Worm (Caenorhabditis elegans) whole organism, late embryonic: ENCODE data around the gene tsp-17.

Experiments
- C08G9.2 ChIP-seq: sonication (generic microtip); optimal IDR thresholded peaks from 2 replicates; lab custom pipeline; 2016; ENCODE audit warnings: mild to moderate bottlenecking, missing genetic modification characterization, moderate library complexity, missing compliant biosample characterization
- F13H6.1 ChIP-seq: sonication (generic microtip); optimal IDR thresholded peaks from 2 replicates; lab custom pipeline; 2016; ENCODE audit warnings: missing genetic modification characterization, missing compliant biosample characterization
- K02D7.2 ChIP-seq: sonication (generic microtip); optimal IDR thresholded peaks from 2 replicates; lab custom pipeline; 2017; ENCODE audit warnings: mild to moderate bottlenecking, missing genetic modification characterization, missing compliant biosample characterization
- ceh-18 ChIP-seq: sonication (generic microtip); optimal IDR thresholded peaks from 2 replicates; lab custom pipeline; 2016; ENCODE audit warnings: missing genetic modification characterization, missing compliant biosample characterization
- ceh-19 ChIP-seq: fragments of 200-800 bp; sonication (Bioruptor generic); optimal IDR thresholded peaks from 2 replicates; lab custom pipeline; 2018; ENCODE audit warnings: mild to moderate bottlenecking, missing genetic modification characterization, missing compliant biosample characterization
- ceh-22 ChIP-seq: sonication (generic microtip); optimal IDR thresholded peaks from 2 replicates; lab custom pipeline; 2017; ENCODE audit warnings: missing biosample characterization, missing genetic modification characterization
- ceh-24 ChIP-seq: sonication (generic microtip); optimal IDR thresholded peaks from 2 replicates; lab custom pipeline; 2016; ENCODE audit warnings: mild to moderate bottlenecking, missing genetic modification characterization, missing compliant biosample characterization
- ceh-30 ChIP-seq: fragments of 150-350 bp; optimal IDR thresholded peaks from 2 replicates; lab custom pipeline; 2014; ENCODE audit warnings: missing biosample characterization, missing genetic modification characterization
- ceh-31 ChIP-seq: sonication (generic microtip); optimal IDR thresholded peaks from 2 replicates; lab custom pipeline; 2016; ENCODE audit warnings: missing genetic modification characterization, missing compliant biosample characterization
- ceh-34 ChIP-seq: sonication (generic microtip); optimal IDR thresholded peaks from 2 replicates; lab custom pipeline; 2016; ENCODE audit warnings: mild to moderate bottlenecking, missing genetic modification characterization, missing compliant biosample characterization
- dmd-4 ChIP-seq: sonication (generic microtip); optimal IDR thresholded peaks from 2 replicates; lab custom pipeline; 2016; ENCODE audit warnings: borderline replicate concordance, missing genetic modification characterization, missing compliant biosample characterization
- dve-1 ChIP-seq: sonication (generic microtip); optimal IDR thresholded peaks from 2 replicates; lab custom pipeline; 2017; ENCODE audit warnings: antibody characterized with exemption, mild to moderate bottlenecking, missing genetic modification characterization, missing compliant biosample characterization
- elt-2 ChIP-seq: sonication (generic microtip); optimal IDR thresholded peaks from 2 replicates; lab custom pipeline; 2016; ENCODE audit warnings: missing genetic modification reagents, missing genetic modification characterization, missing compliant biosample characterization
- elt-4 ChIP-seq: sonication (generic microtip); optimal IDR thresholded peaks from 2 replicates; lab custom pipeline; 2016; ENCODE audit warnings: missing genetic modification characterization, missing compliant biosample characterization
- fkh-6 ChIP-seq: sonication (generic microtip); optimal IDR thresholded peaks from 2 replicates; lab custom pipeline; 2016; ENCODE audit warnings: missing genetic modification characterization, missing compliant biosample characterization
- gmeb-2 ChIP-seq: sonication (generic microtip); optimal IDR thresholded peaks from 2 replicates; lab custom pipeline; 2016; ENCODE audit warnings: missing genetic modification characterization, inconsistent platforms, missing compliant biosample characterization
- hlh-13 ChIP-seq: fragments of 200-800 bp; sonication (Bioruptor generic); optimal IDR thresholded peaks from 2 replicates; lab custom pipeline; 2018; ENCODE audit warnings: mild to moderate bottlenecking, missing genetic modification characterization, missing compliant biosample characterization
- hlh-15 ChIP-seq: sonication (generic microtip); optimal IDR thresholded peaks from 2 replicates; lab custom pipeline; 2016; ENCODE audit warnings: missing genetic modification characterization, missing compliant biosample characterization
- hlh-30 ChIP-seq: sonication (generic microtip); optimal IDR thresholded peaks from 2 replicates; lab custom pipeline; 2017; ENCODE audit warnings: antibody characterized with exemption, missing genetic modification characterization, missing compliant biosample characterization; ENCODE audit not compliant: insufficient read depth
- hlh-6 ChIP-seq: sonication (generic microtip); optimal IDR thresholded peaks from 2 replicates; lab custom pipeline; 2016; ENCODE audit warnings: missing genotype, missing genetic modification characterization, missing compliant biosample characterization
- lim-6 ChIP-seq: sonication (generic microtip); optimal IDR thresholded peaks from 2 replicates; lab custom pipeline; 2016; ENCODE audit warnings: missing genetic modification characterization, missing compliant biosample characterization
- lin-11 ChIP-seq: fragments of 200-800 bp; sonication (Bioruptor generic); optimal IDR thresholded peaks from 2 replicates; lab custom pipeline; 2018; ENCODE audit warnings: mild to moderate bottlenecking, missing genetic modification characterization, missing compliant biosample characterization
- nhr-11 ChIP-seq: fragments of 150-350 bp; optimal IDR thresholded peaks from 2 replicates; lab custom pipeline; 2014; ENCODE audit warnings: missing biosample characterization, missing genetic modification characterization
- npax-4 ChIP-seq: sonication (generic microtip); optimal IDR thresholded peaks from 2 replicates; lab custom pipeline; 2016; ENCODE audit warnings: missing genetic modification characterization, missing compliant biosample characterization
- pag-3 ChIP-seq: sonication (generic microtip); optimal IDR thresholded peaks from 2 replicates; lab custom pipeline; 2016; ENCODE audit warnings: missing compliant biosample characterization, missing genetic modification characterization, borderline replicate concordance
- pat-9 ChIP-seq: fragments of 200-800 bp; sonication (Bioruptor generic); optimal IDR thresholded peaks from 2 replicates; lab custom pipeline; 2018; ENCODE audit warnings: mild to moderate bottlenecking, missing genetic modification characterization, moderate library complexity, missing compliant biosample characterization
- pha-2 ChIP-seq: sonication (generic microtip); optimal IDR thresholded peaks from 2 replicates; lab custom pipeline; 2017; ENCODE audit warnings: mild to moderate bottlenecking, missing genetic modification characterization, missing compliant biosample characterization
- pros-1 ChIP-seq: fragments of 150-350 bp; optimal IDR thresholded peaks from 2 replicates; lab custom pipeline; 2014; ENCODE audit warnings: missing biosample characterization, missing genetic modification reagents, missing genetic modification characterization
- rnt-1 ChIP-seq: sonication (generic microtip); optimal IDR thresholded peaks from 2 replicates; lab custom pipeline; 2016; ENCODE audit warnings: missing genetic modification characterization, missing compliant biosample characterization
- sox-4 ChIP-seq: sonication (generic microtip); optimal IDR thresholded peaks from 2 replicates; lab custom pipeline; 2017; ENCODE audit warnings: mild to moderate bottlenecking, missing genetic modification characterization, inconsistent platforms, missing compliant biosample characterization
- syd-9 ChIP-seq: sonication (generic microtip); optimal IDR thresholded peaks from 2 replicates; lab custom pipeline; 2016; ENCODE audit warnings: mild to moderate bottlenecking, missing genetic modification characterization, moderate library complexity, missing compliant biosample characterization
- tbx-7 ChIP-seq: sonication (generic microtip); optimal IDR thresholded peaks from 2 replicates; lab custom pipeline; 2016; ENCODE audit warnings: missing genotype, missing genetic modification characterization, missing compliant biosample characterization
- ttx-3 ChIP-seq: sonication (generic microtip); optimal IDR thresholded peaks from 2 replicates; lab custom pipeline; 2016; ENCODE audit warnings: missing genetic modification reagents, missing genetic modification characterization, missing compliant biosample characterization
- unc-3 ChIP-seq, 2 experiments: fragments of 200-800 bp in 1 of 2; sonication (Bioruptor generic) in 1 of 2; sonication (generic microtip) in 1 of 2; conservative IDR thresholded peaks in 1 of 2; optimal IDR thresholded peaks in 1 of 2; 2 replicates each; pipeline versions ENCODE4 v1.3.6 to Lab custom; 2016 to 2022; ENCODE audit warnings: missing compliant biosample characterization in 2 of 2, missing genetic modification characterization in 2 of 2, missing genetic modification reagents in 1 of 2
- unc-42 ChIP-seq: sonication (generic microtip); optimal IDR thresholded peaks from 2 replicates; lab custom pipeline; 2016; ENCODE audit warnings: missing genotype, missing genetic modification characterization, missing compliant biosample characterization
- unc-55 ChIP-seq: sonication (generic microtip); optimal IDR thresholded peaks from 2 replicates; lab custom pipeline; 2017; ENCODE audit warnings: missing biosample characterization, missing genetic modification reagents, missing genetic modification characterization
- ztf-16 ChIP-seq: sonication (generic microtip); optimal IDR thresholded peaks from 2 replicates; lab custom pipeline; 2017; ENCODE audit warnings: missing genetic modification characterization, missing compliant biosample characterization

tsp-17 gene

DNA sequence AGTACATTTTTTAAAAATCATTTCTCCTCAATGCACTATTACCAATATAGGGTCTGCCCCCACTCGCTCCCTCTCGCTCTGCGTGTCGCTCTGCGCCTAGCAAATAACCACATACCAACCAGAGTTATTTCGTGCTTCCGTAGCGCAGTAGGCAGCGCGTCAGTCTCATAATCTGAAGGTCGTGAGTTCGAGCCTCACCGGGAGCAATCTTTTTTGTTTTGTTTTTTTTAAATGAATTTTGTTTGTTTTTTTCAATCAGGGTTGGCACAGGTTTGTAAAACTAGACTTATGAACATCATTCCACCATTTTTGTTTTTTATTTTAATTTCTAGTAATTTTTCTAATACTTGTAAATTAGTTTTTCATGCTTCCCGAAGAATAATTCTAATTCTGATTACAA, 16.7 kb downstream of the tsp-17 start (continued):
- TF ChIP-seq lim-6, result no peak
- TF ChIP-seq pros-1 (tag; lab: Kevin White, UChicago), result no peak
- TF ChIP-seq gmeb-2 (tag; lab: Kevin White, UChicago), result peak; percentile 90
- peak; percentile 90 for TF ChIP-seq ceh-19 (GFP tag; lab: Kevin White, UChicago)
- TF ChIP-seq C08G9.2 (tag; lab: Kevin White, UChicago), result peak; percentile 77
- TF ChIP-seq ceh-18 (tag; lab: Kevin White, UChicago), result peak; percentile 75
- TF ChIP-seq ceh-24 (tag; lab: Kevin White, UChicago), result peak; percentile 73
- peak; percentile 82 for TF ChIP-seq ttx-3 (tag; lab: Kevin White, UChicago)
- peak; percentile 74 for TF ChIP-seq dmd-4
- TF ChIP-seq K02D7.2 (tag; lab: Kevin White, UChicago), result peak; percentile 80
- TF ChIP-seq hlh-30 (tag; lab: Kevin White, UChicago), result no peak
- TF ChIP-seq ceh-31 (tag; lab: Kevin White, UChicago), result peak; percentile 63
- peak; percentile 47 for TF ChIP-seq tbx-7 (tag; lab: Kevin White, UChicago)
- peak; percentile 76 for TF ChIP-seq ztf-16 (tag; lab: Kevin White, UChicago)
- TF ChIP-seq sox-4 (tag; lab: Kevin White, UChicago), result peak; percentile 87
- TF ChIP-seq nhr-11, result no peak
- peak; percentile 68 for TF ChIP-seq unc-42 (tag; lab: Kevin White, UChicago)
- TF ChIP-seq elt-4 (tag; lab: Kevin White, UChicago), result no peak
- TF ChIP-seq hlh-15, result peak; percentile 76
- TF ChIP-seq dve-1, result peak; percentile 70
- TF ChIP-seq fkh-6, result peak; percentile 81
- peak; percentile 52 for TF ChIP-seq ceh-30 (tag; lab: Kevin White, UChicago)
- TF ChIP-seq ceh-22 (tag; lab: Kevin White, UChicago), result no peak
- TF ChIP-seq unc-3 (GFP tag; conservative IDR thresholded peaks at IDR 0.05; lab: Robert Waterston, UW), result peak; percentile 90
- peak; percentile 62 for TF ChIP-seq unc-3 (tag; optimal IDR thresholded peaks at IDR 0.05; lab: Kevin White, UChicago)
- TF ChIP-seq elt-2 (tag; lab: Kevin White, UChicago), result peak; percentile 89
- TF ChIP-seq pat-9 (tag; lab: Kevin White, UChicago), result peak; percentile 83
- peak; percentile 87 for TF ChIP-seq pha-2
- TF ChIP-seq hlh-13 (GFP tag; lab: Kevin White, UChicago), result peak; percentile 74

DNA sequence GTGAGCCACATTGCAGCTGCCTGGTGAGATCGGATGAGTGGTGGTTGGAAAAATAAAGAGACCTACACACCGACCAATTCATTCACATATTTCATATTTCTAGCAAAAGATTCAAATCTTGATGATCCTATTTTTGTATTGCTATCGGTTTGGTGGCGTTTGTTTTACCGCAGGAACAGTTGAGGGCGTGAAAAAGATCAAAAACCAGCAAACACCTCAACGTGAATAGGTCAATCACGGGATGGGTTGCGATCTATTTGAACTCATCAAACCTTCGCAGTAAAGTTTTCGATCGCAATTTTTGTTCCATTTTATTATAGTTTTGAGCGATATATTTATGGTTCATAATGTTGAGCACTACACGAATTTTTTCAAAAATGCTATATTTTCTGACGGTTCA, 20.9 kb downstream of the tsp-17 start:
- no peak for TF ChIP-seq lin-11 (tag; lab: Kevin White, UChicago)
- no peak for TF ChIP-seq syd-9 (tag; lab: Kevin White, UChicago)
- TF ChIP-seq hlh-30 (tag; lab: Kevin White, UChicago), result no peak
- TF ChIP-seq ceh-34, result no peak

DNA sequence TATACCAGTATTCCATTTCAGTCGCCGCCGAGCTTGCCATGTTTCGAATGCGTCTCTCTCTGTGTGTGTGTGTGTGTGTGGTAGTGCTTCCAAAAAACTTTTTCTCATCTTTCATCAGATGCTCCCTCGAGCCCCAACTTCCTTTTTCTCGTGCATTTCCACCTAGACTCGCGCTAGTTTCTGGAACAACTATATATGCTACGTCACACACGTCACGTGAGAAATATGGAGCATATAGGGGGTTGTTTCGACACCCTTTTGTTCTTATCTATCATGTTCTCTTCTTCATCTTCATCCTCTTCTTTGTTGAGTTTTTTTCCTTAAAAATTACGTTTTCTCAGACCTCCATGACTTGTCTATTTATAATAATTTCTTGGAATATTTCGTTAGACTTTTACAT, 24.4 kb downstream of the tsp-17 start:
- TF ChIP-seq npax-4 (tag; lab: Kevin White, UChicago) (no peak), dve-1 (no peak)

DNA sequence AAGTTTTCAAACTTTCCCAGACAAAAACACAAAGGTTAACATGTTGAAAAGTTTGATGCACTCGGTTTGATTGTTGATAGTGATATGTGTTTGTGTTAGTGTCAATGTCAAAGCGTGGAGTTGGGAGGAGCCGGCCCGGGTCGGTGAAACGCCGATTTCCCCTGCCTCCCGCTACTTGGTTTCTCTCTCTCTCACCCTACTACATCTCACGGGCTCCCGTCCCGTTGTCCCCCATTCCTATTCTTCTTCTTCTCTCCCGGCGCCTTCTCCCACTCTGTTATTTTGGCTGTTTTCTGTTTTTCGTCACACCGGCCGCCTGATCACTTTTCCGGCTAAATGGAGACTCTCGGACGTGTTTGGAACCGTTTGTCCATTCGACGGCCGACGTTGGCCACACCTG, 25.4 kb downstream of the tsp-17 start:
- TF ChIP-seq pag-3 (no peak), hlh-6 (peak; percentile 14), rnt-1 (tag; lab: Kevin White, UChicago) (peak; percentile 41), ceh-30 (tag; lab: Kevin White, UChicago) (no peak), unc-55 (no peak)

DNA sequence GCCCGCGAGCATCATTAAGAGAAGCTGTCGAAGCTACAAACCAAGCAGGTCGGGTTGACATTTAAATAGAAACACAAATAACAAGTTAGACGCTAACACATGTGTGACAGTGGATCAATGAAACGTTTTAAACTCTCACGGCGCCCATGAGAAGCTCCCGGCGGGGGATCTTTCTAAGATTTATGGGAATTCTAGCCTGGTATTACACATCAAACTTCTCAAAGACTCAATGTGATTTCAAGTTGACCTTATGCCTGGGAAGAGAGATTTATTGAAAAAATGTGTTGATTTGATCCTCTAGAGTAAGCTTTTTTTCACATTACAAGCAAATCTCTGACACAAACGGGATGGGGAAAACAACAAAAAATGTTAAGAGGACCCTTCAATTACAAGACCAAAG, 28.8 kb downstream of the tsp-17 start:
- TF ChIP-seq F13H6.1, result no peak
- TF ChIP-seq pat-9 (tag; lab: Kevin White, UChicago), result no peak
